Fruit fly (Drosophila melanogaster): Measurements from ENCODE around the gene fbp.
A peak's percentile ranks its signal among the peaks of the same experiment; 100 is the strongest.

The fbp gene

dm6 chr2L:19795320-19796110, 31.6 kb upstream of the fbp start (continued):
- no peak for TF ChIP-seq CG6765 (GFP tag; optimal IDR thresholded peaks at IDR 0.05)
- no peak for TF ChIP-seq br (optimal IDR thresholded peaks at IDR 0.05)
- TF ChIP-seq Opbp (GFP tag; IDR thresholded peaks at IDR 0.05; ENCODE audit: partially characterized antibody) = peak; percentile 84; the same call in 2 of the 3 replicates
- TF ChIP-seq CG14667 (GFP tag; IDR thresholded peaks at IDR 0.05) = no peak
- TF ChIP-seq bbx (GFP tag; IDR thresholded peaks at IDR 0.05; ENCODE audit: partially characterized antibody) = peak; percentile 81
- peak; percentile 40 for TF ChIP-seq CG9437 (GFP tag; optimal IDR thresholded peaks at IDR 0.05)
- TF ChIP-seq pb (GFP tag; optimal IDR thresholded peaks at IDR 0.05) = no peak
- peak; percentile 31 for TF ChIP-seq B-H2 (GFP tag; optimal IDR thresholded peaks at IDR 0.05)
- TF ChIP-seq CG33213 (GFP tag; optimal IDR thresholded peaks at IDR 0.05) = peak; percentile 74
- peak; percentile 47 for TF ChIP-seq pnt (GFP tag; optimal IDR thresholded peaks at IDR 0.05)
- TF ChIP-seq CG7987 (GFP tag; optimal IDR thresholded peaks at IDR 0.05) = no peak
- TF ChIP-seq psq (GFP tag; optimal IDR thresholded peaks at IDR 0.05) = no peak
- TF ChIP-seq twi (tag; optimal IDR thresholded peaks at IDR 0.05) = no peak
- TF ChIP-seq NfI (GFP tag; optimal IDR thresholded peaks at IDR 0.05) = peak; percentile 35
- TF ChIP-seq exex (tag; optimal IDR thresholded peaks at IDR 0.05) = no peak
- TF ChIP-seq CG13287 (GFP tag; IDR thresholded peaks at IDR 0.05; ENCODE audit: partially characterized antibody) = peak; percentile 87
- peak; percentile 28 for TF ChIP-seq jumu (GFP tag; optimal IDR thresholded peaks at IDR 0.05)
- no peak for TF ChIP-seq CG6654 (GFP tag; optimal IDR thresholded peaks at IDR 0.05)
- TF ChIP-seq CG8290 (GFP tag; optimal IDR thresholded peaks at IDR 0.05) = peak; percentile 33
- peak in 1 of 2 experiments; percentile 70 for TF ChIP-seq CG8290 (tag; optimal IDR thresholded peaks at IDR 0.05)
- TF ChIP-seq gem (tag; optimal IDR thresholded peaks at IDR 0.05) = peak; percentile 58
- TF ChIP-seq CG3726 (GFP tag; IDR thresholded peaks at IDR 0.05) = no peak
- TF ChIP-seq Hey (tag; optimal IDR thresholded peaks at IDR 0.05) = no peak
- TF ChIP-seq sqz (GFP tag; optimal IDR thresholded peaks at IDR 0.05) = no peak
- TF ChIP-seq ranshi (GFP tag; IDR thresholded peaks at IDR 0.05) = 0 out of 2 replicates have a peak, but pooled peaks have one; percentile 6
- peak; percentile 82; the same call in 2 of the 3 replicates for TF ChIP-seq zen2 (GFP tag; IDR thresholded peaks at IDR 0.05; ENCODE audit: partially characterized antibody)
- no peak for TF ChIP-seq Eip74EF (GFP tag; optimal IDR thresholded peaks at IDR 0.05)
- TF ChIP-seq Dref (GFP tag; IDR thresholded peaks at IDR 0.05) = peak; percentile 33; the same call in 1 of the 2 replicates
- no peak for TF ChIP-seq Hr39 (optimal IDR thresholded peaks at IDR 0.05)
- TF ChIP-seq CG6272 (GFP tag; IDR thresholded peaks at IDR 0.05) = peak; percentile 51
- no peak for TF ChIP-seq hth (optimal IDR thresholded peaks at IDR 0.05)
- TF ChIP-seq Myb (GFP tag; optimal IDR thresholded peaks at IDR 0.05) = peak; percentile 55
- peak; percentile 68 for TF ChIP-seq Xbp1 (GFP tag; optimal IDR thresholded peaks at IDR 0.05)
- no peak for TF ChIP-seq CG1602 (GFP tag; optimal IDR thresholded peaks at IDR 0.05)
- TF ChIP-seq Dad (GFP tag; optimal IDR thresholded peaks at IDR 0.05) = no peak
- no peak for TF ChIP-seq Ravus (GFP tag; IDR thresholded peaks at IDR 0.05)
- no peak for TF ChIP-seq cg (GFP tag; optimal IDR thresholded peaks at IDR 0.05)
- no peak for TF ChIP-seq kni (GFP tag; optimal IDR thresholded peaks at IDR 0.05)
- no peak for TF ChIP-seq CG1024 (GFP tag; IDR thresholded peaks at IDR 0.05)
- peak; percentile 45 for TF ChIP-seq CG4424 (GFP tag; optimal IDR thresholded peaks at IDR 0.05)
- no peak for TF ChIP-seq repo (GFP tag; optimal IDR thresholded peaks at IDR 0.05)
- TF ChIP-seq CG1792 (GFP tag; optimal IDR thresholded peaks at IDR 0.05) = peak; percentile 16
- no peak for TF ChIP-seq CG8478 (optimal IDR thresholded peaks at IDR 0.05)
- no peak; the same call in 2 of the 3 replicates for TF ChIP-seq CG11695 (GFP tag; IDR thresholded peaks at IDR 0.05)
- no peak for TF ChIP-seq croc (GFP tag; conservative IDR thresholded peaks at IDR 0.05)
- TF ChIP-seq CG10979 (tag; optimal IDR thresholded peaks at IDR 0.05) = no peak
- no peak for TF ChIP-seq dmrt99B (tag; optimal IDR thresholded peaks at IDR 0.05)
- peak; percentile 75 for TF ChIP-seq CG9932 (GFP tag; IDR thresholded peaks at IDR 0.05)
- no peak for TF ChIP-seq CG8089 (GFP tag; optimal IDR thresholded peaks at IDR 0.05)
- TF ChIP-seq CG2678 (tag; optimal IDR thresholded peaks at IDR 0.05) = peak; percentile 33
- no peak for TF ChIP-seq CG13123 (GFP tag; optimal IDR thresholded peaks at IDR 0.05)
